Fruit fly (Drosophila melanogaster) whole organism, prepupa: ENCODE results near the gene DCTN6-p27.

ENCODE experiments used
- CG10631 ChIP-seq: fragments of 200-800 bp; sonication (Bioruptor generic); optimal IDR thresholded peaks from 2 replicates; lab custom pipeline; 2016; ENCODE audit warnings: missing biosample characterization, missing genetic modification characterization
- CG10669 ChIP-seq: fragments of 200-800 bp; sonication (Bioruptor generic); optimal IDR thresholded peaks from 3 replicates; lab custom pipeline; 2018; ENCODE audit warnings: missing biosample characterization, mild to moderate bottlenecking, missing genetic modification characterization, moderate library complexity
- CG11294 ChIP-seq: fragments of 200-800 bp; sonication (Bioruptor generic); IDR thresholded peaks from 2 replicates; pipeline ENCODE4 v1.3.6; 2022; ENCODE audit warnings: missing biosample characterization, missing genetic modification characterization
- CG11762 ChIP-seq: fragments of 200-800 bp; sonication (Bioruptor generic); optimal IDR thresholded peaks from 3 replicates; lab custom pipeline; 2016; ENCODE audit warnings: missing biosample characterization, missing genetic modification characterization; ENCODE audit not compliant: insufficient read depth
- CG15336 ChIP-seq: fragments of 200-800 bp; sonication (Bioruptor generic); IDR thresholded peaks from 2 replicates; pipeline ENCODE4 v1.3.6; 2022; ENCODE audit warnings: missing biosample characterization, missing genetic modification characterization
- CG1621 ChIP-seq: fragments of 200-800 bp; sonication (Bioruptor generic); optimal IDR thresholded peaks from 3 replicates; lab custom pipeline; 2018; ENCODE audit warnings: missing biosample characterization, mild to moderate bottlenecking, missing genetic modification characterization
- CG16779 ChIP-seq: fragments of 200-800 bp; sonication (Bioruptor generic); optimal IDR thresholded peaks from 3 replicates; lab custom pipeline; 2017; ENCODE audit warnings: missing biosample characterization, mild to moderate bottlenecking, missing genetic modification characterization
- CG3032 ChIP-seq: fragments of 200-800 bp; optimal IDR thresholded peaks from 2 replicates; lab custom pipeline; 2019; ENCODE audit warnings: missing biosample characterization, mild to moderate bottlenecking, missing genetic modification characterization, moderate library complexity
- CG34406 ChIP-seq: fragments of 200-800 bp; sonication (Bioruptor generic); optimal IDR thresholded peaks from 3 replicates; lab custom pipeline; 2016; ENCODE audit warnings: missing biosample characterization, missing genetic modification characterization
- CG3919 ChIP-seq: fragments of 200-800 bp; sonication (Bioruptor generic); optimal IDR thresholded peaks from 3 replicates; lab custom pipeline; 2016; ENCODE audit warnings: missing biosample characterization, missing genetic modification characterization
- CG4318 ChIP-seq: fragments of 200-800 bp; sonication (Bioruptor generic); optimal IDR thresholded peaks from 3 replicates; lab custom pipeline; 2017; ENCODE audit warnings: missing biosample characterization, mild to moderate bottlenecking, missing genetic modification characterization
- CG6276 ChIP-seq: fragments of 200-800 bp; sonication (Bioruptor generic); optimal IDR thresholded peaks from 2 replicates; lab custom pipeline; 2017; ENCODE audit warnings: missing biosample characterization, mild to moderate bottlenecking, missing genetic modification characterization
- CG6792 ChIP-seq: fragments of 200-800 bp; sonication (Bioruptor generic); optimal IDR thresholded peaks from 3 replicates; lab custom pipeline; 2016; ENCODE audit warnings: missing biosample characterization, missing genetic modification characterization
- CG6808 ChIP-seq: fragments of 200-800 bp; sonication (Bioruptor generic); optimal IDR thresholded peaks from 3 replicates; lab custom pipeline; 2017; ENCODE audit warnings: missing biosample characterization, missing genetic modification characterization, mild to moderate bottlenecking, moderate library complexity, missing genetic modification reagents
- CG6854 ChIP-seq: fragments of 200-800 bp; sonication (Bioruptor generic); optimal IDR thresholded peaks from 2 replicates; lab custom pipeline; 2017; ENCODE audit warnings: missing biosample characterization, mild to moderate bottlenecking, missing genetic modification characterization
- CG8119 ChIP-seq: fragments of 200-800 bp; sonication (Bioruptor generic); IDR thresholded peaks from 3 replicates; pipeline ENCODE4 v1.3.6; 2022; ENCODE audit warnings: missing biosample characterization, missing genetic modification characterization
- CG8319 ChIP-seq: fragments of 200-800 bp; sonication (Bioruptor generic); optimal IDR thresholded peaks from 3 replicates; lab custom pipeline; 2016; ENCODE audit warnings: missing biosample characterization, missing genetic modification characterization
- CG8632 ChIP-seq: fragments of 200-800 bp; sonication (Bioruptor generic); optimal IDR thresholded peaks from 3 replicates; lab custom pipeline; 2016; ENCODE audit warnings: missing biosample characterization, missing genetic modification characterization
- CG9139 ChIP-seq: fragments of 200-800 bp; sonication (Bioruptor generic); optimal IDR thresholded peaks from 3 replicates; lab custom pipeline; 2017; ENCODE audit warnings: missing biosample characterization, mild to moderate bottlenecking, missing genetic modification characterization
- Eip75B ChIP-seq: fragments of 200-800 bp; sonication (Bioruptor generic); optimal IDR thresholded peaks from 3 replicates; lab custom pipeline; 2016; ENCODE audit warnings: missing biosample characterization, missing genetic modification characterization
- Eip93F ChIP-seq: fragments of 200-800 bp; sonication (Bioruptor generic); optimal IDR thresholded peaks from 2 replicates; lab custom pipeline; 2016; ENCODE audit warnings: missing biosample characterization, mild to moderate bottlenecking, missing genetic modification characterization
- Ets21C ChIP-seq: fragments of 200-800 bp; sonication (Bioruptor generic); optimal IDR thresholded peaks from 3 replicates; lab custom pipeline; 2016; ENCODE audit warnings: missing biosample characterization, missing genetic modification characterization
- Ets96B ChIP-seq: fragments of 200-800 bp; optimal IDR thresholded peaks from 2 replicates; lab custom pipeline; 2019; ENCODE audit warnings: missing biosample characterization, mild to moderate bottlenecking, missing genetic modification characterization, moderate library complexity
- Hr38 ChIP-seq: sonication (Bioruptor generic); optimal IDR thresholded peaks from 2 replicates; lab custom pipeline; 2016; ENCODE audit warnings: missing biosample characterization, missing genetic modification characterization
- Hr39 ChIP-seq: fragments of 200-800 bp; sonication (Bioruptor generic); optimal IDR thresholded peaks from 2 replicates; lab custom pipeline; 2016; ENCODE audit warnings: missing biosample characterization, missing genetic modification characterization
- Hr4 ChIP-seq: fragments of 200-800 bp; sonication (Bioruptor generic); optimal IDR thresholded peaks from 3 replicates; lab custom pipeline; 2016; ENCODE audit warnings: missing biosample characterization, missing genetic modification characterization
- Lpt ChIP-seq: fragments of 200-800 bp; sonication (Bioruptor generic); optimal IDR thresholded peaks from 3 replicates; lab custom pipeline; 2016; ENCODE audit warnings: missing biosample characterization, missing genetic modification characterization
- Met ChIP-seq: fragments of 200-800 bp; sonication (Bioruptor generic); optimal IDR thresholded peaks from 3 replicates; lab custom pipeline; 2016; ENCODE audit warnings: missing biosample characterization, missing genetic modification characterization
- OdsH ChIP-seq: fragments of 200-800 bp; sonication (Bioruptor generic); optimal IDR thresholded peaks from 3 replicates; lab custom pipeline; 2016; ENCODE audit warnings: missing biosample characterization, missing genetic modification characterization
- Smox ChIP-seq: fragments of 200-800 bp; sonication (Bioruptor generic); optimal IDR thresholded peaks from 3 replicates; lab custom pipeline; 2016; ENCODE audit warnings: missing biosample characterization, missing genetic modification characterization
- Sox102F ChIP-seq: fragments of 200-800 bp; sonication (Bioruptor generic); optimal IDR thresholded peaks from 2 replicates; lab custom pipeline; 2016; ENCODE audit warnings: missing biosample characterization, mild to moderate bottlenecking, missing genetic modification characterization
- Sox14 ChIP-seq: fragments of 200-800 bp; sonication (Bioruptor generic); optimal IDR thresholded peaks from 3 replicates; lab custom pipeline; 2016; ENCODE audit warnings: missing biosample characterization, missing genetic modification characterization
- acj6 ChIP-seq: fragments of 200-800 bp; sonication (Bioruptor generic); optimal IDR thresholded peaks from 3 replicates; lab custom pipeline; 2016; ENCODE audit warnings: missing biosample characterization, missing genetic modification characterization
- dsx ChIP-seq: fragments of 200-800 bp; optimal IDR thresholded peaks from 3 replicates; lab custom pipeline; 2019; ENCODE audit warnings: missing biosample characterization, mild to moderate bottlenecking, missing genetic modification characterization, moderate library complexity; ENCODE audit not compliant: poor library complexity, severe bottlenecking
- eg ChIP-seq: fragments of 200-800 bp; sonication (Bioruptor generic); IDR thresholded peaks from 3 replicates; pipeline ENCODE4 v1.3.6; 2022; ENCODE audit warnings: missing biosample characterization, missing genetic modification characterization
- esn ChIP-seq: fragments of 200-800 bp; sonication (Bioruptor generic); optimal IDR thresholded peaks from 2 replicates; lab custom pipeline; 2016; ENCODE audit warnings: missing biosample characterization, mild to moderate bottlenecking, missing genetic modification characterization, moderate library complexity
- fd85E ChIP-seq: fragments of 200-800 bp; sonication (Bioruptor generic); optimal IDR thresholded peaks from 3 replicates; lab custom pipeline; 2016; ENCODE audit warnings: missing biosample characterization, missing genetic modification characterization
- fkh ChIP-seq: fragments of 200-800 bp; sonication (Bioruptor generic); optimal IDR thresholded peaks from 3 replicates; lab custom pipeline; 2017; ENCODE audit warnings: missing biosample characterization, mild to moderate bottlenecking, missing genetic modification characterization, moderate library complexity
- lz ChIP-seq: fragments of 200-800 bp; sonication (Bioruptor generic); optimal IDR thresholded peaks from 3 replicates; lab custom pipeline; 2016; ENCODE audit warnings: missing biosample characterization, missing genetic modification characterization
- pdm3 ChIP-seq: fragments of 200-800 bp; sonication (Bioruptor generic); optimal IDR thresholded peaks from 3 replicates; lab custom pipeline; 2016; ENCODE audit warnings: missing biosample characterization, missing genetic modification characterization
- salr ChIP-seq, 2 experiments: fragments of 200-800 bp; sonication (Bioruptor generic); optimal IDR thresholded peaks; 3 replicates each; lab custom pipeline; 2016 to 2018; ENCODE audit warnings: missing biosample characterization in 2 of 2, missing genetic modification characterization in 2 of 2, mild to moderate bottlenecking in 1 of 2
- ss ChIP-seq, 2 experiments: fragments of 200-800 bp; sonication (Bioruptor generic); optimal IDR thresholded peaks; 2 replicates in 1 of 2; 3 replicates in 1 of 2; lab custom pipeline; 2017 to 2018; ENCODE audit warnings: mild to moderate bottlenecking in 2 of 2, missing biosample characterization in 2 of 2, missing genetic modification characterization in 2 of 2, moderate library complexity in 1 of 2
- svp ChIP-seq: fragments of 200-800 bp; sonication (Bioruptor generic); peaks from one replicate; lab custom pipeline; 2016; ENCODE audit warnings: missing biosample characterization, missing genetic modification characterization
- topi ChIP-seq: fragments of 200-800 bp; sonication (Bioruptor generic); optimal IDR thresholded peaks from 3 replicates; lab custom pipeline; 2016; ENCODE audit warnings: missing biosample characterization, missing genetic modification characterization
- vri ChIP-seq: fragments of 200-800 bp; sonication (Bioruptor generic); optimal IDR thresholded peaks from 3 replicates; lab custom pipeline; 2016; ENCODE audit warnings: missing biosample characterization, mild to moderate bottlenecking, missing genetic modification characterization

Gene DCTN6-p27

dm6 chr2L:19161307-19161999 is 29.3 kb downstream of the DCTN6-p27 start (continued):
- TF ChIP-seq CG11762 (GFP tag; lab: Kevin White, UChicago) (peak; percentile 34), vri (GFP tag; lab: Kevin White, UChicago) (peak; percentile 57), Hr38 (no peak), CG34406 (peak; percentile 59), Lpt (GFP tag; lab: Kevin White, UChicago) (peak; percentile 92), salr (GFP tag; optimal IDR thresholded peaks at IDR 0.05; lab: Kevin White, UChicago) (peak; percentile 83 to 84), CG3919 (peak; percentile 51), Ets21C (no peak), CG8319 (peak; percentile 35), CG3032 (tag; lab: Kevin White, UChicago) (peak; percentile 63), CG8632 (GFP tag; lab: Kevin White, UChicago) (peak; percentile 71), Eip75B (GFP tag; lab: Kevin White, UChicago) (peak; percentile 88), esn (GFP tag; lab: Kevin White, UChicago) (peak; percentile 65), eg (GFP tag; lab: Robert Waterston, UW) (peak; percentile 63; the same call in 1 of the 3 replicates), Smox (peak; percentile 42), OdsH (GFP tag; lab: Kevin White, UChicago) (peak; percentile 35), CG6854 (GFP tag; lab: Kevin White, UChicago) (peak; percentile 92), Met (peak; percentile 58), ss (GFP tag; optimal IDR thresholded peaks at IDR 0.05; lab: Kevin White, UChicago) (peak; percentile 97 to 99), CG6276 (GFP tag; lab: Kevin White, UChicago) (peak; percentile 65), Hr39 (GFP tag; lab: Kevin White, UChicago) (peak; percentile 35)

DNA sequence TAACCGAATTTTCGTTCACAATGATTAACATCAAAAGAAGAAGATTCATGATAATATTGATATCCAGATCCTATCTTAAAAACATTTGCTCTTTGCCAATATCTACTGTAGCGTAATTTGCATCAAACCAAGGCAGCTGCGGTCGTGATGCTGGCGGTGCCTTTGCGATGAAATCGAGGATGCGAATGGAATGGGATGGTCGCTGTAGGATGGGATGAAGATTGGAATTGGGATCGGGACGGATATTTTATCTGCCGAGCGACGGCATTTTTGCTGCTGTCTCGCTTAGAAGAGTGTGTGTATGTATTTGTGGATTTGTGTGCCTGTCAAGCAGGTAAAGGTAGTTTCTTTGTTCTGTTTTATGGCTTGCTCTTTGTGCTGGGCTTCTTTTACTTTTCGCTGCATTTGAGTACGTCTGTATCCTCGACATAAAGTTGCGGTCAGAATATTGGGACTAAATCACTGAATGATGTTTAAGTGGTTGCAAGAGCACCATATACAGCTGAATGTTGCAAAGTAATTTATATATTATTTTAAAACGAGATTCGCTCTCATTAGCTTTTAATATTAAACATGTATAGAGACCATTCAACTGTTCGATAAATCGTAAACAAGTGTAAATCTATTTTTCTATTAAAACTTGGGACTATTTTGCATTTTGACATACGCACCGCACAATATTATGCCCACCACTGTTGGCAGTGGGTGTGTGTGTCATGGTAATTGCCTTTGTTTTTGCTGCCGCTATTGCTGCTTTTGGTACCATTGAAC is 30.4 kb downstream of the DCTN6-p27 start:
- peak; percentile 65 for TF ChIP-seq vri (GFP tag; lab: Kevin White, UChicago)
- TF ChIP-seq CG11762 (GFP tag; lab: Kevin White, UChicago): peak; percentile 75
- no peak for TF ChIP-seq CG6808 (GFP tag; lab: Kevin White, UChicago)
- peak in 1 of 2 experiments; percentile 28 for TF ChIP-seq salr (GFP tag; optimal IDR thresholded peaks at IDR 0.05; lab: Kevin White, UChicago)
- TF ChIP-seq CG10669 (GFP tag; lab: Kevin White, UChicago): peak; percentile 46
- TF ChIP-seq pdm3: peak; percentile 62
- TF ChIP-seq topi: peak; percentile 77
- peak; percentile 65 for TF ChIP-seq CG6792
- peak; percentile 45 for TF ChIP-seq CG6276 (GFP tag; lab: Kevin White, UChicago)
- peak; percentile 18 for TF ChIP-seq CG4318
- no peak for TF ChIP-seq CG16779 (tag; lab: Kevin White, UChicago)
- peak; percentile 88 for TF ChIP-seq svp
- TF ChIP-seq CG9139: no peak
- TF ChIP-seq lz (GFP tag; lab: Kevin White, UChicago): peak; percentile 73
- peak; percentile 28; the same call in 1 of the 2 replicates for TF ChIP-seq CG11294 (GFP tag; lab: Robert Waterston, UW)
- peak; percentile 75 for TF ChIP-seq acj6 (GFP tag; lab: Kevin White, UChicago)
- TF ChIP-seq CG8119 (GFP tag; lab: Robert Waterston, UW): peak; percentile 50
- no peak for TF ChIP-seq Hr38
- peak; percentile 67 for TF ChIP-seq Sox102F (GFP tag; lab: Kevin White, UChicago)
- peak; percentile 81 for TF ChIP-seq esn (GFP tag; lab: Kevin White, UChicago)
- TF ChIP-seq Ets21C: peak; percentile 31
- TF ChIP-seq fkh (GFP tag; lab: Kevin White, UChicago): no peak
- TF ChIP-seq Hr4 (GFP tag; lab: Kevin White, UChicago): peak; percentile 14
- peak; percentile 28; the same call in 1 of the 3 replicates for TF ChIP-seq eg (GFP tag; lab: Robert Waterston, UW)
- peak; percentile 74 for TF ChIP-seq Eip93F
- TF ChIP-seq CG8632 (GFP tag; lab: Kevin White, UChicago): peak; percentile 56
- no peak for TF ChIP-seq fd85E (GFP tag; lab: Kevin White, UChicago)
- TF ChIP-seq OdsH (GFP tag; lab: Kevin White, UChicago): peak; percentile 75
- peak; percentile 64 for TF ChIP-seq Hr39 (GFP tag; lab: Kevin White, UChicago)
- TF ChIP-seq CG15336 (GFP tag; lab: Robert Waterston, UW): peak; percentile 51; the same call in 1 of the 2 replicates
- TF ChIP-seq dsx (GFP tag; lab: Kevin White, UChicago): peak; percentile 4
- peak; percentile 18 for TF ChIP-seq Ets96B (tag; lab: Kevin White, UChicago)
- TF ChIP-seq CG10631 (GFP tag; lab: Kevin White, UChicago): peak; percentile 54
- TF ChIP-seq Sox14 (GFP tag; lab: Kevin White, UChicago): peak; percentile 34
- peak; percentile 5 for TF ChIP-seq CG6854 (GFP tag; lab: Kevin White, UChicago)
- TF ChIP-seq CG1621 (tag; lab: Kevin White, UChicago): no peak
- TF ChIP-seq Met: peak; percentile 82
